Fruit fly (Drosophila melanogaster): ENCODE measurements around the gene Galphaf.
A peak's percentile ranks its signal among the peaks of the same experiment; 100 is the strongest.

The Galphaf gene

dm6 chr3L:16661167-16662109 lies 6.3 kb downstream of the Galphaf start, which contains the start of gene Baldspot (continued):
- peak; percentile 54 for TF ChIP-seq Rx (GFP tag; IDR thresholded peaks at IDR 0.05)
- peak; percentile 17 for TF ChIP-seq CG33557 (GFP tag; optimal IDR thresholded peaks at IDR 0.05)
- peak; percentile 46 for TF ChIP-seq Ssrp (tag; optimal IDR thresholded peaks at IDR 0.05)
- peak; percentile 78 for TF ChIP-seq p53 (GFP tag; optimal IDR thresholded peaks at IDR 0.05)
- peak; percentile 11 for TF ChIP-seq CG1602 (GFP tag; optimal IDR thresholded peaks at IDR 0.05)
- TF ChIP-seq ase (GFP tag; IDR thresholded peaks at IDR 0.05) = peak; percentile 79; the same call in 2 of the 3 replicates
- TF ChIP-seq H15 (GFP tag; IDR thresholded peaks at IDR 0.05) = no peak
- TF ChIP-seq CTCF (GFP tag; optimal IDR thresholded peaks at IDR 0.05) = peak; percentile 72
- no peak for TF ChIP-seq HLH54F (GFP tag; optimal IDR thresholded peaks at IDR 0.05)
- TF ChIP-seq CG12236 (GFP tag; optimal IDR thresholded peaks at IDR 0.05) = no peak
- TF ChIP-seq CG7271 (tag; optimal IDR thresholded peaks at IDR 0.05) = peak; percentile 68
- no peak for TF ChIP-seq CG3065 (GFP tag; optimal IDR thresholded peaks at IDR 0.05)
- peak; percentile 48 for TF ChIP-seq Atf-2 (GFP tag; optimal IDR thresholded peaks at IDR 0.05)
- TF ChIP-seq bigmax (GFP tag; optimal IDR thresholded peaks at IDR 0.05) = peak; percentile 54
- peak; percentile 43 to 80 for TF ChIP-seq chif (GFP tag; optimal IDR thresholded peaks at IDR 0.05)
- TF ChIP-seq CG6254 (GFP tag; optimal IDR thresholded peaks at IDR 0.05) = peak; percentile 80
- no peak for TF ChIP-seq Gsc (GFP tag; IDR thresholded peaks at IDR 0.05)
- TF ChIP-seq kni (GFP tag; optimal IDR thresholded peaks at IDR 0.05) = peak; percentile 54
- TF ChIP-seq Ada2b (GFP tag; IDR thresholded peaks at IDR 0.05) = peak; percentile 49; the same call in 1 of the 2 replicates
- TF ChIP-seq unc-4 (GFP tag; IDR thresholded peaks at IDR 0.05; ENCODE audit: partially characterized antibody) = peak; percentile 59; the same call in 1 of the 2 replicates
- peak in 1 of 2 experiments; percentile 46 for TF ChIP-seq tll (GFP tag; optimal IDR thresholded peaks at IDR 0.05)
- TF ChIP-seq Hr51 (GFP tag; optimal IDR thresholded peaks at IDR 0.05) = peak; percentile 6 to 46
- no peak for TF ChIP-seq Optix (GFP tag; IDR thresholded peaks at IDR 0.05)
- TF ChIP-seq da (GFP tag; optimal IDR thresholded peaks at IDR 0.05) = no peak
- peak; percentile 56 for TF ChIP-seq HLH4C (GFP tag; IDR thresholded peaks at IDR 0.05; ENCODE audit: partially characterized antibody)
- TF ChIP-seq ewg (GFP tag; optimal IDR thresholded peaks at IDR 0.05) = peak; percentile 41
- TF ChIP-seq vnd (GFP tag; IDR thresholded peaks at IDR 0.05; ENCODE audit: partially characterized antibody) = peak; percentile 72
- TF ChIP-seq ind (GFP tag; optimal IDR thresholded peaks at IDR 0.05) = peak; percentile 85
- TF ChIP-seq CG1024 (GFP tag; IDR thresholded peaks at IDR 0.05) = peak; percentile 20; the same call in 1 of the 2 replicates
- peak; percentile 42; the same call in 1 of the 2 replicates for TF ChIP-seq al (GFP tag; IDR thresholded peaks at IDR 0.05)
- TF ChIP-seq Eip74EF (GFP tag; optimal IDR thresholded peaks at IDR 0.05) = peak in 1 of 2 experiments; percentile 48
- peak; percentile 23 for TF ChIP-seq kay (GFP tag; optimal IDR thresholded peaks at IDR 0.05)
- TF ChIP-seq CG10654 (GFP tag; optimal IDR thresholded peaks at IDR 0.05) = peak; percentile 78
- TF ChIP-seq Hr78 (GFP tag; optimal IDR thresholded peaks at IDR 0.05) = peak in 1 of 2 experiments; percentile 26
- peak; percentile 59 for TF ChIP-seq ac (GFP tag; optimal IDR thresholded peaks at IDR 0.05)
- TF ChIP-seq nmo (GFP tag; optimal IDR thresholded peaks at IDR 0.05) = peak; percentile 88
- no peak for TF ChIP-seq CG11456 (GFP tag; IDR thresholded peaks at IDR 0.05)
- peak; percentile 77 for TF ChIP-seq sug (tag; optimal IDR thresholded peaks at IDR 0.05)
- TF ChIP-seq rib (GFP tag; IDR thresholded peaks at IDR 0.05) = 0 out of 2 replicates have a peak, but pooled peaks have one; percentile 16
- TF ChIP-seq fd64A (GFP tag; optimal IDR thresholded peaks at IDR 0.05) = peak; percentile 65
- TF ChIP-seq CG1233 (GFP tag; optimal IDR thresholded peaks at IDR 0.05) = peak; percentile 84
- peak; percentile 37; the same call in 1 of the 3 replicates for TF ChIP-seq CG11560 (tag; IDR thresholded peaks at IDR 0.05)
- peak; percentile 12 for TF ChIP-seq fu2 (GFP tag; optimal IDR thresholded peaks at IDR 0.05)
- peak; percentile 70 for TF ChIP-seq btn (GFP tag; optimal IDR thresholded peaks at IDR 0.05)
- peak; percentile 23 for TF ChIP-seq Mad (GFP tag; optimal IDR thresholded peaks at IDR 0.05)
- TF ChIP-seq Gug (GFP tag; IDR thresholded peaks at IDR 0.05) = 0 out of 4 replicates have a peak, but pooled peaks have one; percentile 23
- TF ChIP-seq nerfin-2 (GFP tag; IDR thresholded peaks at IDR 0.05; ENCODE audit: partially characterized antibody) = 0 out of 2 replicates have a peak, but pooled peaks have one; percentile 35

Data from whole organism, embryonic.